Worm (Caenorhabditis elegans): ENCODE data around the gene ddi-1.

DNA sequence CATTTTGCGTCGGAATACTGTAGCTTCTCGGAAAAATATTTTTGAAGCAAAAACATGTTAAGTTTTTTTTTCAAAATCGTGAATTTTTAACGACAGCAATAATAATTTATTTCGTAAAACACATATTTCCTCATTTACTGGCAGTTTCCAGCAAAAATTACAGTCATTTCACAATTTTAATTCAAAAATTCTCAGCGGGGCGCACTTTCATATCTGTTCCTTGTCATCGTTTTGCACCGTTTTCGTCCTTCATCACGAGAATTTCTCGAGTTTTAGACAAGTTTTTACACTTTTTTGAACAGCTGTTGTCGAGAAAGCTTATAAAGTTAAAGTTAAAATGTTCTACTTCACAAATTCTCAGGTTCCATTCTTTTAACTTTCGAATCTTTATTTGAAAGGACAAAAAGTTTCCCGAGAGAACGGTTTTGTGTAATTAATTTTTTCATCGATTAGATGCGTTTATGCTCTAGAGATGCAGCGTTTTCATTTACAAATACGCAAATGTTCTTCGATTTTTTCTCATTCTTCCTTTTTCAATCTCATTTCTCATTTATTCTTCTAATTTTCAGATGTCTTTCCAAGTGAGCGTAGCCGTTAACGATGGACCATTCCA lies at the start of gene ddi-1:
- no peak for TF ChIP-seq ztf-4 (tag; optimal IDR thresholded peaks at IDR 0.05)
- no peak for TF ChIP-seq nhr-12 (tag; optimal IDR thresholded peaks at IDR 0.05)
- TF ChIP-seq tbx-2 (tag; optimal IDR thresholded peaks at IDR 0.05): no peak
- TF ChIP-seq nhr-237 (tag; optimal IDR thresholded peaks at IDR 0.05): no peak
- no peak for TF ChIP-seq zag-1 (tag; optimal IDR thresholded peaks at IDR 0.05)
- no peak for TF ChIP-seq swsn-7 (tag; optimal IDR thresholded peaks at IDR 0.05)
- no peak for TF ChIP-seq lin-15B (tag; optimal IDR thresholded peaks at IDR 0.05)
- no peak for TF ChIP-seq fkh-10 (GFP tag; optimal IDR thresholded peaks at IDR 0.05)
- no peak for TF ChIP-seq snu-23 (GFP tag; optimal IDR thresholded peaks at IDR 0.05)
- TF ChIP-seq nhr-76 (tag; optimal IDR thresholded peaks at IDR 0.05): no peak
- TF ChIP-seq nhr-28 (tag; optimal IDR thresholded peaks at IDR 0.05): no peak
- no peak for TF ChIP-seq unc-130 (tag; optimal IDR thresholded peaks at IDR 0.05)
- TF ChIP-seq nhr-20 (tag; optimal IDR thresholded peaks at IDR 0.05): no peak

Data from whole organism, L1 larva.